Worm (Caenorhabditis elegans) whole organism, L2 larva: ENCODE measurements around the gene dhc-3.

ENCODE experiments used
- ZK546.5 ChIP-seq: sonication (generic microtip); optimal IDR thresholded peaks from 2 replicates; lab custom pipeline; 2017; ENCODE audit warnings: missing biosample characterization, missing genetic modification characterization
- aly-2 ChIP-seq: fragments of 150-350 bp; optimal IDR thresholded peaks from 2 replicates; lab custom pipeline; 2014; ENCODE audit warnings: missing biosample characterization, missing genetic modification characterization
- ama-1 ChIP-seq: fragments of 150-350 bp; optimal IDR thresholded peaks from 2 replicates; lab custom pipeline; 2018; ENCODE audit warnings: inconsistent platforms
- blmp-1 ChIP-seq: sonication (generic microtip); optimal IDR thresholded peaks from 2 replicates; lab custom pipeline; 2017; ENCODE audit warnings: missing genetic modification characterization, mild to moderate bottlenecking, missing compliant biosample characterization, antibody characterized with exemption, moderate library complexity; ENCODE audit not compliant: insufficient read depth
- ceh-16 ChIP-seq: fragments of 150-350 bp; optimal IDR thresholded peaks from 2 replicates; lab custom pipeline; 2014; ENCODE audit warnings: missing biosample characterization, missing genetic modification characterization
- ceh-82 ChIP-seq: fragments of 150-350 bp; optimal IDR thresholded peaks from 2 replicates; lab custom pipeline; 2014; ENCODE audit warnings: missing biosample characterization, missing genetic modification characterization
- dmd-4 ChIP-seq: sonication (generic microtip); optimal IDR thresholded peaks from 2 replicates; lab custom pipeline; 2017; ENCODE audit warnings: missing biosample characterization, missing genetic modification characterization
- elt-1 ChIP-seq: fragments of 150-350 bp; optimal IDR thresholded peaks from 2 replicates; lab custom pipeline; 2014; ENCODE audit warnings: missing biosample characterization, missing genetic modification characterization
- elt-3 ChIP-seq: sonication (generic microtip); optimal IDR thresholded peaks from 2 replicates; lab custom pipeline; 2017; ENCODE audit warnings: missing biosample characterization, missing genetic modification characterization
- fos-1 ChIP-seq: fragments of 150-350 bp; optimal IDR thresholded peaks from 2 replicates; lab custom pipeline; 2014; ENCODE audit warnings: missing biosample characterization, missing genetic modification characterization
- lsy-2 ChIP-seq, 2 experiments: fragments of 150-350 bp in 1 of 2; sonication (generic microtip) in 1 of 2; optimal IDR thresholded peaks; 2 replicates each; lab custom pipeline; 2014 to 2017; ENCODE audit warnings: missing biosample characterization in 2 of 2, missing genetic modification characterization in 2 of 2
- mab-5 ChIP-seq: fragments of 150-350 bp; optimal IDR thresholded peaks from 2 replicates; lab custom pipeline; 2014; ENCODE audit warnings: missing biosample characterization, missing genetic modification characterization
- mbf-1 ChIP-seq: sonication (generic microtip); optimal IDR thresholded peaks from 2 replicates; lab custom pipeline; 2017; ENCODE audit warnings: missing biosample characterization, missing genetic modification characterization
- mdl-1 ChIP-seq, 2 experiments: fragments of 150-350 bp in 1 of 2; sonication (generic microtip) in 1 of 2; optimal IDR thresholded peaks; 2 replicates each; lab custom pipeline; 2017; ENCODE audit warnings: missing biosample characterization in 2 of 2, missing genetic modification characterization in 2 of 2
- nhr-11 ChIP-seq: fragments of 150-350 bp; optimal IDR thresholded peaks from 2 replicates; lab custom pipeline; 2014; ENCODE audit warnings: missing biosample characterization, missing genetic modification characterization
- nhr-129 ChIP-seq: fragments of 150-350 bp; optimal IDR thresholded peaks from 2 replicates; lab custom pipeline; 2014; ENCODE audit warnings: missing biosample characterization, missing genetic modification characterization
- nhr-23 ChIP-seq: fragments of 150-350 bp; optimal IDR thresholded peaks from 2 replicates; lab custom pipeline; 2014; ENCODE audit warnings: missing biosample characterization, missing genetic modification reagents, missing genetic modification characterization
- nhr-25 ChIP-seq: fragments of 150-350 bp; sonication (generic microtip); optimal IDR thresholded peaks from 3 replicates; lab custom pipeline; 2014; ENCODE audit warnings: missing biosample characterization, missing genetic modification characterization
- nhr-6 ChIP-seq: fragments of 150-350 bp; optimal IDR thresholded peaks from 2 replicates; lab custom pipeline; 2014; ENCODE audit warnings: missing biosample characterization, missing genetic modification characterization
- nhr-77 ChIP-seq: fragments of 150-350 bp; optimal IDR thresholded peaks from 2 replicates; lab custom pipeline; 2014; ENCODE audit warnings: missing biosample characterization, missing genetic modification characterization
- peb-1 ChIP-seq: fragments of 150-350 bp; optimal IDR thresholded peaks from 2 replicates; lab custom pipeline; 2014; ENCODE audit warnings: missing biosample characterization, missing genetic modification characterization
- sma-3 ChIP-seq: sonication (generic microtip); optimal IDR thresholded peaks from 2 replicates; lab custom pipeline; 2016; ENCODE audit warnings: missing genetic modification reagents, missing genetic modification characterization, missing compliant biosample characterization
- sma-9 ChIP-seq, 2 experiments: fragments of 150-350 bp in 1 of 2; sonication (generic microtip) in 1 of 2; optimal IDR thresholded peaks; 2 replicates each; lab custom pipeline; 2014 to 2016; ENCODE audit warnings: missing genetic modification characterization in 2 of 2, mild to moderate bottlenecking in 1 of 2, missing biosample characterization in 1 of 2, missing compliant biosample characterization in 1 of 2, missing genetic modification reagents in 1 of 2, moderate library complexity in 1 of 2
- unc-55 ChIP-seq: fragments of 150-350 bp; sonication (generic microtip); optimal IDR thresholded peaks from 3 replicates; lab custom pipeline; 2014; ENCODE audit warnings: missing biosample characterization, missing genetic modification reagents, missing genetic modification characterization
- unc-62 ChIP-seq: fragments of 150-350 bp; optimal IDR thresholded peaks from 2 replicates; lab custom pipeline; 2014; ENCODE audit warnings: missing biosample characterization, missing genetic modification reagents, missing genetic modification characterization
- ztf-1 ChIP-seq: fragments of 200-800 bp; sonication (Bioruptor generic); conservative IDR thresholded peaks from 2 replicates; pipeline ENCODE4 v1.3.6; 2022; ENCODE audit warnings: missing genetic modification characterization, missing compliant biosample characterization
- ztf-11 ChIP-seq: sonication (generic microtip); optimal IDR thresholded peaks from 2 replicates; lab custom pipeline; 2017; ENCODE audit warnings: missing biosample characterization, missing genetic modification characterization

The dhc-3 gene

ce11 chrV:13185384-13185783 lies 46.6 kb downstream of the dhc-3 start, which contains the start of gene sri-6:
TSS of gene sri-6 (plus strand) at chrV:13185684.
- TF ChIP-seq lsy-2 (tag; optimal IDR thresholded peaks at IDR 0.05; lab: Kevin White, UChicago), result no peak
- no peak for TF ChIP-seq unc-62 (GFP tag; lab: Kevin White, UChicago)
- TF ChIP-seq ama-1 (lab: Kevin White, UChicago), result no peak
- TF ChIP-seq peb-1 (tag; lab: Kevin White, UChicago), result no peak
- TF ChIP-seq mdl-1 (tag; optimal IDR thresholded peaks at IDR 0.05; lab: Kevin White, UChicago), result no peak
- no peak for TF ChIP-seq unc-55 (GFP tag; lab: Kevin White, UChicago)
- no peak for TF ChIP-seq mbf-1 (tag; lab: Kevin White, UChicago)
- no peak for TF ChIP-seq ceh-16
- no peak for TF ChIP-seq nhr-77 (tag; lab: Kevin White, UChicago)

ce11 chrV:13193488-13194042 lies 54.8 kb downstream of the dhc-3 start, which contains the start of gene sun-1:
TSS of gene sun-1 (minus strand) at chrV:13193538.
- TF ChIP-seq blmp-1 (no peak), sma-3 (GFP tag; lab: Kevin White, UChicago) (no peak), nhr-11 (tag; lab: Kevin White, UChicago) (no peak), nhr-129 (tag; lab: Kevin White, UChicago) (no peak), fos-1 (tag; lab: Kevin White, UChicago) (no peak), mab-5 (tag; lab: Kevin White, UChicago) (no peak), dmd-4 (tag; lab: Kevin White, UChicago) (no peak), elt-3 (tag; lab: Kevin White, UChicago) (no peak), sma-9 (GFP tag; optimal IDR thresholded peaks at IDR 0.05; lab: Kevin White, UChicago) (no peak), sma-9 (tag; optimal IDR thresholded peaks at IDR 0.05; lab: Kevin White, UChicago) (no peak), ama-1 (lab: Kevin White, UChicago) (no peak), ceh-16 (no peak), elt-1 (no peak), nhr-25 (tag; lab: Kevin White, UChicago) (no peak), aly-2 (tag; lab: Kevin White, UChicago) (no peak), ztf-1 (GFP tag; lab: Robert Waterston, UW) (no peak), ZK546.5 (tag; lab: Kevin White, UChicago) (no peak), nhr-6 (tag; lab: Kevin White, UChicago) (no peak)

DNA sequence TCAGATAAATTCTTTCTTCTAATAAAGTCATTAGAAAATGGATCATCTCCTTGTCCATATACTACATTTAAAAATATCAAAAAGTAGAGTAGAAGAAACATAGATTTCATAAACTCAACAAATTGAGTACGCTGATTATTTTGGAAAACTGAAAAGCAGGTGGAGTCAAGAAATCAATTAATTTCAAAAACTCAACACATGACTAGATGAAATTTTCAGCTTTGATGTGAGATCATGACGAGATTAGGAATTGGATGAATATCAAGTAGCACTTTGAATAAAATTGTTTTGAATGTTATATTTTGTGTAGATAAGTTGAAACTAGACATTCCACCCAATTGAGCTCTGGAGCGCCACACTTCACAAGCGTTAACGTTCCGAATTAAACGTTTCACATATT lies 56.8 kb downstream of the dhc-3 start, which contains the start of gene F57B1.1:
Gene F57B1.1 (minus strand): TSS at position 101 of the 400 bp plus-strand sequence.
- TF ChIP-seq ztf-11 (tag; lab: Kevin White, UChicago), result no peak
- no peak for TF ChIP-seq nhr-23 (tag; lab: Kevin White, UChicago)
- no peak for TF ChIP-seq ceh-82

ce11 chrV:13197823-13198222 lies 59.0 kb downstream of the dhc-3 start, which contains the start of gene F57B1.9:
TSS of gene F57B1.9 (minus strand) at chrV:13197923.
- no peak for TF ChIP-seq sma-9 (GFP tag; optimal IDR thresholded peaks at IDR 0.05; lab: Kevin White, UChicago)
- no peak for TF ChIP-seq sma-9 (tag; optimal IDR thresholded peaks at IDR 0.05; lab: Kevin White, UChicago)
- TF ChIP-seq nhr-25 (tag; lab: Kevin White, UChicago), result peak; percentile 55

DNA sequence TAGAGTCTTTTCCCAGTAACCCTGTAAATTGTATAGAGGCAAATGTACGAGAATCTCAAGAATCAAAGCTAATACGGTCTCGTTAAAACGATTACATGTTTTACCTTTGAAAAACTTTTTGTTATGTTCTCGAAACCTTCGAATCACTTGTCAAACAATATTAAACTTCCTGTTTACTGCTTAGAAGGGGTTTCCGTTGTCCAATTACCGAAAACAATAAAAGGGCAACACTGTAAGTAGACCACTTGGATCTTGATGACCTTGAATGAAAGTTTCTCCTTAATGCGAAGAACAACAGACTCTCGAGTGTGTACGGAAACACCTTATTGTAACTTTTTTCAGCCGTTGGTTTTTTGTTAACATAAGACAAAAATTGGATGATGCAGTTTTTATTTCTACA lies 61.8 kb downstream of the dhc-3 start:
- TF ChIP-seq sma-3 (GFP tag; lab: Kevin White, UChicago), result peak; percentile 15
- TF ChIP-seq elt-3 (tag; lab: Kevin White, UChicago), result no peak
- no peak for TF ChIP-seq peb-1 (tag; lab: Kevin White, UChicago)
- TF ChIP-seq ZK546.5 (tag; lab: Kevin White, UChicago), result no peak
- peak in 1 of 2 experiments; percentile 6 for TF ChIP-seq lsy-2 (tag; optimal IDR thresholded peaks at IDR 0.05; lab: Kevin White, UChicago)
- peak; percentile 82 for TF ChIP-seq nhr-25 (tag; lab: Kevin White, UChicago)
- TF ChIP-seq, all 48 proteins: peak for 3
